Fruit fly (Drosophila melanogaster): ENCODE measurements around the gene CG11882.
A peak's percentile ranks its signal among the peaks of the same experiment; 100 is the strongest.

CG11882 gene

dm6 chr3R:29122817-29123611 lies 25.0 kb downstream of the CG11882 start, which contains the start of the genes yem and Ctl2 (continued):
- TF ChIP-seq spab (GFP tag; optimal IDR thresholded peaks at IDR 0.05) = no peak
- peak; percentile 53 for TF ChIP-seq acj6 (GFP tag; optimal IDR thresholded peaks at IDR 0.05)
- peak; percentile 39 for TF ChIP-seq CG6854 (GFP tag; optimal IDR thresholded peaks at IDR 0.05)
- TF ChIP-seq CG6792 (GFP tag; optimal IDR thresholded peaks at IDR 0.05) = peak; percentile 66
- no peak; the same call in none of the 2 replicates for TF ChIP-seq CG11294 (GFP tag; IDR thresholded peaks at IDR 0.05)
- no peak for TF ChIP-seq net (GFP tag; optimal IDR thresholded peaks at IDR 0.05)
- peak; percentile 59 for TF ChIP-seq CG6163 (GFP tag; IDR thresholded peaks at IDR 0.05)
- peak; percentile 79 for TF ChIP-seq Ets21C (GFP tag; optimal IDR thresholded peaks at IDR 0.05)
- peak; percentile 39 for TF ChIP-seq CG7368 (GFP tag; optimal IDR thresholded peaks at IDR 0.05)
- TF ChIP-seq CG3032 (tag; optimal IDR thresholded peaks at IDR 0.05) = peak; percentile 56
- TF ChIP-seq CG9139 (GFP tag; optimal IDR thresholded peaks at IDR 0.05) = no peak
- TF ChIP-seq Hr38 (GFP tag; optimal IDR thresholded peaks at IDR 0.05) = peak; percentile 30
- TF ChIP-seq dac (GFP tag; optimal IDR thresholded peaks at IDR 0.05) = no peak
- TF ChIP-seq salr (GFP tag; optimal IDR thresholded peaks at IDR 0.05) = peak in 1 of 2 experiments; percentile 40

dm6 chr3R:29116167-29116725 lies 31.7 kb downstream of the CG11882 start, which contains the start of gene Atg14:
Atg14 (plus strand) TSS chr3R:29116391.
- peak; percentile 44 for TF ChIP-seq Eip78C (GFP tag)
- TF ChIP-seq esn (GFP tag; optimal IDR thresholded peaks at IDR 0.05) = peak; percentile 42
- peak; percentile 17 for TF ChIP-seq topi (GFP tag; optimal IDR thresholded peaks at IDR 0.05)
- no peak for TF ChIP-seq ss (GFP tag; optimal IDR thresholded peaks at IDR 0.05)
- peak; percentile 25 for TF ChIP-seq vri (GFP tag; optimal IDR thresholded peaks at IDR 0.05)
- TF ChIP-seq CG10669 (GFP tag; optimal IDR thresholded peaks at IDR 0.05) = no peak
- no peak for TF ChIP-seq CG31627 (GFP tag; optimal IDR thresholded peaks at IDR 0.05)
- TF ChIP-seq lz (GFP tag; optimal IDR thresholded peaks at IDR 0.05) = peak; percentile 17
- TF ChIP-seq Eip93F (GFP tag; optimal IDR thresholded peaks at IDR 0.05) = no peak
- peak; percentile 37 for TF ChIP-seq Sox14 (GFP tag; optimal IDR thresholded peaks at IDR 0.05)

dm6 chr3R:29113392-29113791 lies 34.6 kb downstream of the CG11882 start:
- TF ChIP-seq salr (GFP tag; optimal IDR thresholded peaks at IDR 0.05) = no peak
- peak; percentile 51 for TF ChIP-seq vri (GFP tag; optimal IDR thresholded peaks at IDR 0.05)
- TF ChIP-seq CG7368 (GFP tag; optimal IDR thresholded peaks at IDR 0.05) = no peak
- no peak for TF ChIP-seq CG10669 (GFP tag; optimal IDR thresholded peaks at IDR 0.05)

dm6 chr3R:29112398-29113150 lies 35.4 kb downstream of the CG11882 start, which contains the start of the genes alpha-Man-Ib and Pdhb:
alpha-Man-Ib (minus strand) TSS chr3R:29112822.
Pdhb (plus strand) TSS chr3R:29113071.
- no peak for TF ChIP-seq vri (GFP tag; optimal IDR thresholded peaks at IDR 0.05)
- no peak for TF ChIP-seq CG1621 (tag; optimal IDR thresholded peaks at IDR 0.05)
- TF ChIP-seq Sox14 (GFP tag; optimal IDR thresholded peaks at IDR 0.05) = no peak
- peak; percentile 81 for TF ChIP-seq svp (GFP tag)
- TF ChIP-seq Gug (GFP tag; IDR thresholded peaks at IDR 0.05) = peak; percentile 57; the same call in 1 of the 2 replicates
- TF ChIP-seq Blimp-1 (GFP tag; optimal IDR thresholded peaks at IDR 0.05) = no peak
- TF ChIP-seq pdm3 (GFP tag; optimal IDR thresholded peaks at IDR 0.05) = no peak
- TF ChIP-seq ss (GFP tag; optimal IDR thresholded peaks at IDR 0.05) = no peak
- TF ChIP-seq dac (GFP tag; optimal IDR thresholded peaks at IDR 0.05) = no peak
- peak; percentile 55 for TF ChIP-seq cyc (GFP tag; optimal IDR thresholded peaks at IDR 0.05)
- peak; percentile 31 for TF ChIP-seq CG7368 (GFP tag; optimal IDR thresholded peaks at IDR 0.05)
- TF ChIP-seq CG32006 (GFP tag; optimal IDR thresholded peaks at IDR 0.05) = no peak
- no peak for TF ChIP-seq CG34406 (GFP tag; optimal IDR thresholded peaks at IDR 0.05)
- no peak for TF ChIP-seq net (GFP tag; optimal IDR thresholded peaks at IDR 0.05)
- TF ChIP-seq CG11902 (GFP tag; optimal IDR thresholded peaks at IDR 0.05) = peak; percentile 59
- TF ChIP-seq Eip75B (GFP tag; optimal IDR thresholded peaks at IDR 0.05) = no peak
- no peak for TF ChIP-seq spab (GFP tag; optimal IDR thresholded peaks at IDR 0.05)
- no peak for TF ChIP-seq Hr38 (GFP tag; optimal IDR thresholded peaks at IDR 0.05)
- TF ChIP-seq CG8119 (GFP tag; IDR thresholded peaks at IDR 0.05) = no peak
- TF ChIP-seq CG31627 (GFP tag; optimal IDR thresholded peaks at IDR 0.05) = peak; percentile 68
- TF ChIP-seq achi (GFP tag; optimal IDR thresholded peaks at IDR 0.05) = no peak
- TF ChIP-seq eg (GFP tag; IDR thresholded peaks at IDR 0.05) = peak; percentile 71
- TF ChIP-seq CG6276 (GFP tag; optimal IDR thresholded peaks at IDR 0.05) = no peak
- peak; percentile 14 for TF ChIP-seq CG11762 (GFP tag; optimal IDR thresholded peaks at IDR 0.05; ENCODE audit: insufficient read depth)
- TF ChIP-seq fd59A (GFP tag; optimal IDR thresholded peaks at IDR 0.05) = peak; percentile 2
- no peak for TF ChIP-seq CG3919 (GFP tag; optimal IDR thresholded peaks at IDR 0.05)
- TF ChIP-seq esn (GFP tag; optimal IDR thresholded peaks at IDR 0.05) = peak; percentile 66
